Fruit fly (Drosophila melanogaster) whole organism, prepupa: Measurements from ENCODE around the gene CG31915.
A peak's percentile ranks its signal among the peaks of the same experiment; 100 is the strongest.

Source experiments
- Blimp-1 ChIP-seq: fragments of 200-800 bp; sonication (Bioruptor generic); optimal IDR thresholded peaks from 3 replicates; lab custom pipeline; 2017; ENCODE audit warnings: missing biosample characterization, missing genetic modification characterization, mild to moderate bottlenecking, moderate library complexity, missing genetic modification reagents
- CG10631 ChIP-seq: fragments of 200-800 bp; sonication (Bioruptor generic); optimal IDR thresholded peaks from 2 replicates; lab custom pipeline; 2016; ENCODE audit warnings: missing biosample characterization, missing genetic modification characterization
- CG10669 ChIP-seq: fragments of 200-800 bp; sonication (Bioruptor generic); optimal IDR thresholded peaks from 3 replicates; lab custom pipeline; 2018; ENCODE audit warnings: missing biosample characterization, mild to moderate bottlenecking, missing genetic modification characterization, moderate library complexity
- CG11294 ChIP-seq: fragments of 200-800 bp; sonication (Bioruptor generic); IDR thresholded peaks from 2 replicates; pipeline ENCODE4 v1.3.6; 2022; ENCODE audit warnings: missing biosample characterization, missing genetic modification characterization
- CG11762 ChIP-seq: fragments of 200-800 bp; sonication (Bioruptor generic); optimal IDR thresholded peaks from 3 replicates; lab custom pipeline; 2016; ENCODE audit warnings: missing biosample characterization, missing genetic modification characterization; ENCODE audit not compliant: insufficient read depth
- CG11902 ChIP-seq: fragments of 200-800 bp; sonication (Bioruptor generic); optimal IDR thresholded peaks from 3 replicates; lab custom pipeline; 2016; ENCODE audit warnings: missing biosample characterization, missing genetic modification characterization
- CG15336 ChIP-seq: fragments of 200-800 bp; sonication (Bioruptor generic); IDR thresholded peaks from 2 replicates; pipeline ENCODE4 v1.3.6; 2022; ENCODE audit warnings: missing biosample characterization, missing genetic modification characterization
- CG1621 ChIP-seq: fragments of 200-800 bp; sonication (Bioruptor generic); optimal IDR thresholded peaks from 3 replicates; lab custom pipeline; 2018; ENCODE audit warnings: missing biosample characterization, mild to moderate bottlenecking, missing genetic modification characterization
- CG16779 ChIP-seq: fragments of 200-800 bp; sonication (Bioruptor generic); optimal IDR thresholded peaks from 3 replicates; lab custom pipeline; 2017; ENCODE audit warnings: missing biosample characterization, mild to moderate bottlenecking, missing genetic modification characterization
- CG3032 ChIP-seq: fragments of 200-800 bp; optimal IDR thresholded peaks from 2 replicates; lab custom pipeline; 2019; ENCODE audit warnings: missing biosample characterization, mild to moderate bottlenecking, missing genetic modification characterization, moderate library complexity
- CG34406 ChIP-seq: fragments of 200-800 bp; sonication (Bioruptor generic); optimal IDR thresholded peaks from 3 replicates; lab custom pipeline; 2016; ENCODE audit warnings: missing biosample characterization, missing genetic modification characterization
- CG3919 ChIP-seq: fragments of 200-800 bp; sonication (Bioruptor generic); optimal IDR thresholded peaks from 3 replicates; lab custom pipeline; 2016; ENCODE audit warnings: missing biosample characterization, missing genetic modification characterization
- CG4318 ChIP-seq: fragments of 200-800 bp; sonication (Bioruptor generic); optimal IDR thresholded peaks from 3 replicates; lab custom pipeline; 2017; ENCODE audit warnings: missing biosample characterization, mild to moderate bottlenecking, missing genetic modification characterization
- CG6163 ChIP-seq: fragments of 200-800 bp; sonication (Bioruptor generic); IDR thresholded peaks from 3 replicates; pipeline ENCODE4 v1.3.6; 2022; ENCODE audit warnings: missing biosample characterization, missing genetic modification characterization
- CG6276 ChIP-seq: fragments of 200-800 bp; sonication (Bioruptor generic); optimal IDR thresholded peaks from 2 replicates; lab custom pipeline; 2017; ENCODE audit warnings: missing biosample characterization, mild to moderate bottlenecking, missing genetic modification characterization
- CG6808 ChIP-seq: fragments of 200-800 bp; sonication (Bioruptor generic); optimal IDR thresholded peaks from 3 replicates; lab custom pipeline; 2017; ENCODE audit warnings: missing biosample characterization, missing genetic modification characterization, mild to moderate bottlenecking, moderate library complexity, missing genetic modification reagents
- CG6854 ChIP-seq: fragments of 200-800 bp; sonication (Bioruptor generic); optimal IDR thresholded peaks from 2 replicates; lab custom pipeline; 2017; ENCODE audit warnings: missing biosample characterization, mild to moderate bottlenecking, missing genetic modification characterization
- CG8119 ChIP-seq: fragments of 200-800 bp; sonication (Bioruptor generic); IDR thresholded peaks from 3 replicates; pipeline ENCODE4 v1.3.6; 2022; ENCODE audit warnings: missing biosample characterization, missing genetic modification characterization
- CG8319 ChIP-seq: fragments of 200-800 bp; sonication (Bioruptor generic); optimal IDR thresholded peaks from 3 replicates; lab custom pipeline; 2016; ENCODE audit warnings: missing biosample characterization, missing genetic modification characterization
- CG8632 ChIP-seq: fragments of 200-800 bp; sonication (Bioruptor generic); optimal IDR thresholded peaks from 3 replicates; lab custom pipeline; 2016; ENCODE audit warnings: missing biosample characterization, missing genetic modification characterization
- CG9139 ChIP-seq: fragments of 200-800 bp; sonication (Bioruptor generic); optimal IDR thresholded peaks from 3 replicates; lab custom pipeline; 2017; ENCODE audit warnings: missing biosample characterization, mild to moderate bottlenecking, missing genetic modification characterization
- Eip75B ChIP-seq: fragments of 200-800 bp; sonication (Bioruptor generic); optimal IDR thresholded peaks from 3 replicates; lab custom pipeline; 2016; ENCODE audit warnings: missing biosample characterization, missing genetic modification characterization
- Eip93F ChIP-seq: fragments of 200-800 bp; sonication (Bioruptor generic); optimal IDR thresholded peaks from 2 replicates; lab custom pipeline; 2016; ENCODE audit warnings: missing biosample characterization, mild to moderate bottlenecking, missing genetic modification characterization
- Ets21C ChIP-seq: fragments of 200-800 bp; sonication (Bioruptor generic); optimal IDR thresholded peaks from 3 replicates; lab custom pipeline; 2016; ENCODE audit warnings: missing biosample characterization, missing genetic modification characterization
- Ets96B ChIP-seq: fragments of 200-800 bp; optimal IDR thresholded peaks from 2 replicates; lab custom pipeline; 2019; ENCODE audit warnings: missing biosample characterization, mild to moderate bottlenecking, missing genetic modification characterization, moderate library complexity
- Gug ChIP-seq: fragments of 200-800 bp; sonication (Bioruptor generic); IDR thresholded peaks from 2 replicates; pipeline ENCODE4 v1.3.6; 2022; ENCODE audit warnings: missing biosample characterization, missing genetic modification characterization
- Hr38 ChIP-seq: sonication (Bioruptor generic); optimal IDR thresholded peaks from 2 replicates; lab custom pipeline; 2016; ENCODE audit warnings: missing biosample characterization, missing genetic modification characterization
- Hr39 ChIP-seq: fragments of 200-800 bp; sonication (Bioruptor generic); optimal IDR thresholded peaks from 2 replicates; lab custom pipeline; 2016; ENCODE audit warnings: missing biosample characterization, missing genetic modification characterization
- Hr4 ChIP-seq: fragments of 200-800 bp; sonication (Bioruptor generic); optimal IDR thresholded peaks from 3 replicates; lab custom pipeline; 2016; ENCODE audit warnings: missing biosample characterization, missing genetic modification characterization
- Lpt ChIP-seq: fragments of 200-800 bp; sonication (Bioruptor generic); optimal IDR thresholded peaks from 3 replicates; lab custom pipeline; 2016; ENCODE audit warnings: missing biosample characterization, missing genetic modification characterization
- OdsH ChIP-seq: fragments of 200-800 bp; sonication (Bioruptor generic); optimal IDR thresholded peaks from 3 replicates; lab custom pipeline; 2016; ENCODE audit warnings: missing biosample characterization, missing genetic modification characterization
- Sox102F ChIP-seq: fragments of 200-800 bp; sonication (Bioruptor generic); optimal IDR thresholded peaks from 2 replicates; lab custom pipeline; 2016; ENCODE audit warnings: missing biosample characterization, mild to moderate bottlenecking, missing genetic modification characterization
- Sox14 ChIP-seq: fragments of 200-800 bp; sonication (Bioruptor generic); optimal IDR thresholded peaks from 3 replicates; lab custom pipeline; 2016; ENCODE audit warnings: missing biosample characterization, missing genetic modification characterization
- Sox15 ChIP-seq: fragments of 200-800 bp; sonication (Bioruptor generic); optimal IDR thresholded peaks from 3 replicates; lab custom pipeline; 2016; ENCODE audit warnings: missing biosample characterization, missing genetic modification characterization
- achi ChIP-seq: fragments of 200-800 bp; sonication (Bioruptor generic); optimal IDR thresholded peaks from 3 replicates; lab custom pipeline; 2016; ENCODE audit warnings: missing biosample characterization, missing genetic modification characterization
- acj6 ChIP-seq: fragments of 200-800 bp; sonication (Bioruptor generic); optimal IDR thresholded peaks from 3 replicates; lab custom pipeline; 2016; ENCODE audit warnings: missing biosample characterization, missing genetic modification characterization
- cyc ChIP-seq: fragments of 200-800 bp; sonication (Bioruptor generic); optimal IDR thresholded peaks from 3 replicates; lab custom pipeline; 2016; ENCODE audit warnings: missing biosample characterization, missing genetic modification characterization
- dac ChIP-seq: fragments of 200-800 bp; sonication (Bioruptor generic); optimal IDR thresholded peaks from 2 replicates; lab custom pipeline; 2017; ENCODE audit warnings: missing biosample characterization, mild to moderate bottlenecking, missing genetic modification characterization
- eg ChIP-seq: fragments of 200-800 bp; sonication (Bioruptor generic); IDR thresholded peaks from 3 replicates; pipeline ENCODE4 v1.3.6; 2022; ENCODE audit warnings: missing biosample characterization, missing genetic modification characterization
- fd59A ChIP-seq: fragments of 200-800 bp; sonication (Bioruptor generic); optimal IDR thresholded peaks from 2 replicates; lab custom pipeline; 2017; ENCODE audit warnings: missing biosample characterization, mild to moderate bottlenecking, missing genetic modification characterization, missing genetic modification reagents
- lz ChIP-seq: fragments of 200-800 bp; sonication (Bioruptor generic); optimal IDR thresholded peaks from 3 replicates; lab custom pipeline; 2016; ENCODE audit warnings: missing biosample characterization, missing genetic modification characterization
- net ChIP-seq: fragments of 200-800 bp; sonication (Bioruptor generic); optimal IDR thresholded peaks from 3 replicates; lab custom pipeline; 2016; ENCODE audit warnings: missing biosample characterization, missing genetic modification characterization
- pdm3 ChIP-seq: fragments of 200-800 bp; sonication (Bioruptor generic); optimal IDR thresholded peaks from 3 replicates; lab custom pipeline; 2016; ENCODE audit warnings: missing biosample characterization, missing genetic modification characterization
- salr ChIP-seq, 2 experiments: fragments of 200-800 bp; sonication (Bioruptor generic); optimal IDR thresholded peaks; 3 replicates each; lab custom pipeline; 2016 to 2018; ENCODE audit warnings: missing biosample characterization in 2 of 2, missing genetic modification characterization in 2 of 2, mild to moderate bottlenecking in 1 of 2
- svp ChIP-seq: fragments of 200-800 bp; sonication (Bioruptor generic); peaks from one replicate; lab custom pipeline; 2016; ENCODE audit warnings: missing biosample characterization, missing genetic modification characterization
- topi ChIP-seq: fragments of 200-800 bp; sonication (Bioruptor generic); optimal IDR thresholded peaks from 3 replicates; lab custom pipeline; 2016; ENCODE audit warnings: missing biosample characterization, missing genetic modification characterization
- vri ChIP-seq: fragments of 200-800 bp; sonication (Bioruptor generic); optimal IDR thresholded peaks from 3 replicates; lab custom pipeline; 2016; ENCODE audit warnings: missing biosample characterization, mild to moderate bottlenecking, missing genetic modification characterization

The CG31915 gene

DNA sequence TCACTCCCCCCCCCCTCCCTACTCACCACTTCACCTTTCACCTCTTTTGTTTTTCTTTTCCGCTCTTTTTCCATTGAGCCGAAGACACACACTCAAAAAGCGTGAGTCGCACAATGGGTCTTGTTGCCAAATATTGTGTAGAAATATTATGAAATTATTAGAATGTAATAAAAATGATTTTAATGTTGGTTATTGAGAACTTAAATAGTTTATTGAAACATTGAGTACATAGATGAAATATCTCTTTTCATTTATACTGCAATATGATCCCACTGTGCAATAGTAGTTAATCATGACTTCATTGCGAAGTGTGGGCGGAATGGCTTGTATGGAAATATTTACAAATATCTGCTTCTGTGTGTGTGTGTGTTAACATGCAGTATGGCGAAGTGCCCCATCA is 39.2 kb downstream of the CG31915 start (continued):
- TF ChIP-seq dac (GFP tag; lab: Kevin White, UChicago), result no peak
- no peak for TF ChIP-seq Sox102F (GFP tag; lab: Kevin White, UChicago)
- TF ChIP-seq CG11902 (GFP tag; lab: Kevin White, UChicago), result no peak
- no peak for TF ChIP-seq Hr38 (GFP tag; lab: Kevin White, UChicago)
- peak; percentile 77 for TF ChIP-seq Gug (GFP tag; lab: Robert Waterston, UW)
- TF ChIP-seq Eip93F (GFP tag; lab: Kevin White, UChicago), result no peak
- TF ChIP-seq CG4318, result no peak
- TF ChIP-seq Sox14 (GFP tag; lab: Kevin White, UChicago), result peak; percentile 12
- TF ChIP-seq fd59A (GFP tag; lab: Kevin White, UChicago), result peak; percentile 19
- peak; percentile 46 for TF ChIP-seq OdsH
- no peak for TF ChIP-seq CG3032
- TF ChIP-seq Eip75B (GFP tag; lab: Kevin White, UChicago), result peak; percentile 24
- peak; percentile 8 for TF ChIP-seq CG6808 (GFP tag; lab: Kevin White, UChicago)
- no peak for TF ChIP-seq cyc (GFP tag; lab: Kevin White, UChicago)
- TF ChIP-seq Hr39 (GFP tag; lab: Kevin White, UChicago), result no peak
- peak; percentile 88 for TF ChIP-seq CG8119 (GFP tag; lab: Robert Waterston, UW)
- TF ChIP-seq CG10669 (GFP tag; lab: Kevin White, UChicago), result peak; percentile 58
- TF ChIP-seq Ets96B (tag; lab: Kevin White, UChicago), result peak; percentile 68
- TF ChIP-seq topi (GFP tag; lab: Kevin White, UChicago), result peak; percentile 10
- peak; percentile 58 for TF ChIP-seq Hr4
- TF ChIP-seq Blimp-1 (GFP tag; lab: Kevin White, UChicago), result no peak
- peak; percentile 12 to 48 for TF ChIP-seq salr (GFP tag; optimal IDR thresholded peaks at IDR 0.05; lab: Kevin White, UChicago)
- no peak for TF ChIP-seq CG8319 (GFP tag; lab: Kevin White, UChicago)
- peak; percentile 91 for TF ChIP-seq eg
- peak; percentile 60 for TF ChIP-seq Lpt (GFP tag; lab: Kevin White, UChicago)
- peak; percentile 52 for TF ChIP-seq acj6
- peak; percentile 52 for TF ChIP-seq CG10631
- peak; percentile 15 for TF ChIP-seq net
- TF ChIP-seq pdm3, result peak; percentile 43
- TF ChIP-seq CG15336, result peak; percentile 88
- TF ChIP-seq CG11294, result peak; percentile 77
- peak; percentile 42 for TF ChIP-seq CG8632 (GFP tag; lab: Kevin White, UChicago)
- no peak for TF ChIP-seq lz (GFP tag; lab: Kevin White, UChicago)
- TF ChIP-seq CG1621 (tag; lab: Kevin White, UChicago), result peak; percentile 41
- no peak for TF ChIP-seq Ets21C (GFP tag; lab: Kevin White, UChicago)
- TF ChIP-seq CG6854 (GFP tag; lab: Kevin White, UChicago), result no peak
- no peak for TF ChIP-seq CG16779 (tag; lab: Kevin White, UChicago)
- peak; percentile 42 for TF ChIP-seq CG34406 (GFP tag; lab: Kevin White, UChicago)
- peak; percentile 38 for TF ChIP-seq CG3919 (GFP tag; lab: Kevin White, UChicago)
- TF ChIP-seq CG9139, result peak; percentile 20
- peak; percentile 37 for TF ChIP-seq achi (GFP tag; lab: Kevin White, UChicago)

DNA sequence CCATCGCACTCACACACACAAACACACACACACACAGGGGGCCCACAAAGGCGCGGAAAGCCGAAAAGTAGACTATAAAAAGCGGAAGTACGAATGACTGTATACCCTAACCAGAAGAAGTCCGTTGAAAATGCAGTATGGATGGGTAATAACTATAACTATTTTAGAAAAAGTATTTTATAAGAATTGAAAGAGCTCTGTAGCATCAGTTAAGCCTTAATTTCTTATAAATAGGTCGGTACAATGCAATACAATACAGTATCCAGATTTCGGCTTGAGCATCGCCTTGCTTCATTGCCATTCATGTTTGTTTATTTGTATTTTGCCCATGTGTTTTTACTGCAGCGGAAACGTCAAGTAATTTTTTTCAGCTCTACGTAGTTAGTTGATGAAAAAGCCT is 41.6 kb downstream of the CG31915 start:
- TF ChIP-seq CG1621 (tag; lab: Kevin White, UChicago) (peak; percentile 18), fd59A (GFP tag; lab: Kevin White, UChicago) (peak; percentile 36), CG6163 (peak; percentile 55; the same call in 2 of the 3 replicates), CG3919 (GFP tag; lab: Kevin White, UChicago) (peak; percentile 49), CG11294 (no peak), lz (GFP tag; lab: Kevin White, UChicago) (peak; percentile 40), CG34406 (GFP tag; lab: Kevin White, UChicago) (peak; percentile 12), svp (peak; percentile 69), CG16779 (tag; lab: Kevin White, UChicago) (no peak), Sox14 (GFP tag; lab: Kevin White, UChicago) (peak; percentile 43), topi (GFP tag; lab: Kevin White, UChicago) (peak; percentile 25), Gug (GFP tag; lab: Robert Waterston, UW) (0 out of 2 replicates have a peak, but pooled peaks have one; percentile 34), Lpt (GFP tag; lab: Kevin White, UChicago) (no peak), pdm3 (peak; percentile 32), Hr39 (GFP tag; lab: Kevin White, UChicago) (peak; percentile 56), CG11902 (GFP tag; lab: Kevin White, UChicago) (peak; percentile 26), CG8632 (GFP tag; lab: Kevin White, UChicago) (no peak), CG3032 (no peak), Sox102F (GFP tag; lab: Kevin White, UChicago) (peak; percentile 39), CG11762 (GFP tag; lab: Kevin White, UChicago) (peak; percentile 10), cyc (GFP tag; lab: Kevin White, UChicago) (peak; percentile 29), Eip75B (GFP tag; lab: Kevin White, UChicago) (peak; percentile 30), CG8119 (GFP tag; lab: Robert Waterston, UW) (peak; percentile 60; the same call in 2 of the 3 replicates), CG6808 (GFP tag; lab: Kevin White, UChicago) (peak; percentile 11), Sox15 (no peak), CG6276 (GFP tag; lab: Kevin White, UChicago) (no peak), CG10631 (peak; percentile 53), vri (GFP tag; lab: Kevin White, UChicago) (no peak), Eip93F (GFP tag; lab: Kevin White, UChicago) (no peak), CG10669 (GFP tag; lab: Kevin White, UChicago) (peak; percentile 42)
